Worm (Caenorhabditis elegans): Measurements from ENCODE around the gene srxa-4.

- TF ChIP-seq hmbx-1 (tag; optimal IDR thresholded peaks at IDR 0.05): no peak
- TF ChIP-seq hmg-4 (GFP tag; optimal IDR thresholded peaks at IDR 0.05): no peak
- no peak for TF ChIP-seq ama-1 (optimal IDR thresholded peaks at IDR 0.05)
- TF ChIP-seq pes-1 (GFP tag; IDR thresholded peaks at IDR 0.05): no peak
- no peak for TF ChIP-seq ets-7 (tag; optimal IDR thresholded peaks at IDR 0.05)
- TF ChIP-seq B0310.2 (tag; optimal IDR thresholded peaks at IDR 0.05): no peak
- no peak for TF ChIP-seq F13C5.2 (tag; optimal IDR thresholded peaks at IDR 0.05)
- no peak for TF ChIP-seq ceh-36 (tag; optimal IDR thresholded peaks at IDR 0.05)
Observed at ce11 chrV:7432441-7433146, 12.3 kb downstream of the srxa-4 start.

Measured in whole organism, early embryonic.